Fruit fly (Drosophila melanogaster): Measurements from ENCODE around the gene CG42237.

Gene CG42237

DNA sequence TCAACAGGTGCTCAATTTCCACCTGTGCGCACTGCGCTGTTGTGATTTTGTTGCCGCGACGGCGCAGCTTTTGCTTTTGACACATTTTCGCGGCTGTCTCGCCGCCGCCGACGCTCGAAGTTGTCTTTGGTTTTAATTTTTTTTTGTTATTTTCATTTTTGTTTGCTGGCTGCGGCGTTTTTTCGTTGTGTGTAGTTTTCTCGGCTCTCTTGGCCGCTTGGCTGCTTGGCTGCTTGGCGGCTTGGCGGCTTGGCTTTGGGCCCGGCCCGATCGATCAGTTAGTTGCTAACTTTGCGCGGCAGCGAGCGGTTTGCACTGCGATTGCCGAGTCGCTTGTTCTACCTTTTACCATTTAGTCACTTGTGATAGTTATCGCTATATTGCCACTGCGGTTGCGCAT lies at the start of gene CG42237:
Gene CG42237 (plus strand): TSS at position 271 of the 400 bp plus-strand sequence.
- TF ChIP-seq woc (GFP tag; optimal IDR thresholded peaks at IDR 0.05) = no peak
- no peak for TF ChIP-seq fru (GFP tag; optimal IDR thresholded peaks at IDR 0.05)
- TF ChIP-seq GATAd (GFP tag; optimal IDR thresholded peaks at IDR 0.05) = no peak
- TF ChIP-seq Myc (optimal IDR thresholded peaks at IDR 0.05) = no peak
- no peak for TF ChIP-seq dsf (GFP tag; optimal IDR thresholded peaks at IDR 0.05; ENCODE audit: borderline replicate concordance)
- TF ChIP-seq ey (GFP tag; optimal IDR thresholded peaks at IDR 0.05) = no peak
- TF ChIP-seq jim (GFP tag; optimal IDR thresholded peaks at IDR 0.05) = no peak
- no peak for TF ChIP-seq Sp1 (GFP tag; optimal IDR thresholded peaks at IDR 0.05)
- no peak for TF ChIP-seq Hr83 (GFP tag; optimal IDR thresholded peaks at IDR 0.05; ENCODE audit: poor library complexity, severe bottlenecking)
- no peak for TF ChIP-seq Abd-B (GFP tag; optimal IDR thresholded peaks at IDR 0.05)
- no peak for TF ChIP-seq pan (optimal IDR thresholded peaks at IDR 0.05)

DNA sequence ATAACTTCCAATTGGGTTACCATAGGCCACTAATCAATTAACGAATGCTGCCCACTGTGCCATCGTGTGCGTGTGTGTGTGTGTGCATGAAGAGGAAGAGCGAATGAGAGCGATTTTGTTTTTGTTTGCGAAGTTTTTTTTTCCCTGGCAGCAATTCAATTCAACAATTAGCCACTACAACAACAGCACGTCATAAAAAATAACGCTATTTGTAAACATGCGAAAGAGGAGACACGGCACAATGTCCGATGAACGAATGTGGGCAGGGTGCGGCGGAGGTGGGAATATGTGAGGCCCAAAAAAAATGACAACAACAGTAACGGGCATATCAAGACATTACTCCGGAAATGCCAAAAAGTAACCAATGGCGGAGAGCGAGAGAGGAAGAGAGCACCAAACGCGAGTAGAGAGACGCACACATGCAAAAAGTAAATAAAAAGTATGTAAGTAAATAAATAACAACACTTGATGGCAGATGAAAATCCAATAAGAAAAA lies 27.6 kb upstream of the CG42237 start:
- TF ChIP-seq rgr (GFP tag; optimal IDR thresholded peaks at IDR 0.05) = no peak
- no peak for TF ChIP-seq brk (GFP tag; optimal IDR thresholded peaks at IDR 0.05)
- no peak for TF ChIP-seq dsf (GFP tag; optimal IDR thresholded peaks at IDR 0.05; ENCODE audit: borderline replicate concordance)
- TF ChIP-seq psq (GFP tag; optimal IDR thresholded peaks at IDR 0.05) = peak; percentile 91
- TF ChIP-seq Vsx2 (GFP tag; optimal IDR thresholded peaks at IDR 0.05; ENCODE audit: partially characterized antibody) = no peak
- TF ChIP-seq dl (GFP tag; optimal IDR thresholded peaks at IDR 0.05; ENCODE audit: insufficient read depth in 1 of 2, partially characterized antibody in 2 of 2) = peak in 1 of 2 experiments; percentile 38
- TF ChIP-seq h (GFP tag; optimal IDR thresholded peaks at IDR 0.05) = peak; percentile 23
- TF ChIP-seq jim (GFP tag; optimal IDR thresholded peaks at IDR 0.05) = peak; percentile 29
- TF ChIP-seq Rel (GFP tag; optimal IDR thresholded peaks at IDR 0.05) = no peak
- peak; percentile 30 for TF ChIP-seq Rel (tag; optimal IDR thresholded peaks at IDR 0.05)
- TF ChIP-seq fru (GFP tag; optimal IDR thresholded peaks at IDR 0.05) = peak; percentile 83
- no peak for TF ChIP-seq GATAd (GFP tag; optimal IDR thresholded peaks at IDR 0.05)
- TF ChIP-seq HLH106 (tag; optimal IDR thresholded peaks at IDR 0.05) = peak; percentile 8
- TF ChIP-seq CrebA (GFP tag; optimal IDR thresholded peaks at IDR 0.05; ENCODE audit: borderline replicate concordance) = no peak
- TF ChIP-seq Dfd (GFP tag; optimal IDR thresholded peaks at IDR 0.05) = peak; percentile 48
- peak; percentile 2 for TF ChIP-seq sage (GFP tag; optimal IDR thresholded peaks at IDR 0.05)
- TF ChIP-seq Hnf4 (GFP tag; optimal IDR thresholded peaks at IDR 0.05) = peak; percentile 30
- peak; percentile 53 for TF ChIP-seq Sp1 (GFP tag; optimal IDR thresholded peaks at IDR 0.05)
- no peak for TF ChIP-seq tai (GFP tag; optimal IDR thresholded peaks at IDR 0.05)

DNA sequence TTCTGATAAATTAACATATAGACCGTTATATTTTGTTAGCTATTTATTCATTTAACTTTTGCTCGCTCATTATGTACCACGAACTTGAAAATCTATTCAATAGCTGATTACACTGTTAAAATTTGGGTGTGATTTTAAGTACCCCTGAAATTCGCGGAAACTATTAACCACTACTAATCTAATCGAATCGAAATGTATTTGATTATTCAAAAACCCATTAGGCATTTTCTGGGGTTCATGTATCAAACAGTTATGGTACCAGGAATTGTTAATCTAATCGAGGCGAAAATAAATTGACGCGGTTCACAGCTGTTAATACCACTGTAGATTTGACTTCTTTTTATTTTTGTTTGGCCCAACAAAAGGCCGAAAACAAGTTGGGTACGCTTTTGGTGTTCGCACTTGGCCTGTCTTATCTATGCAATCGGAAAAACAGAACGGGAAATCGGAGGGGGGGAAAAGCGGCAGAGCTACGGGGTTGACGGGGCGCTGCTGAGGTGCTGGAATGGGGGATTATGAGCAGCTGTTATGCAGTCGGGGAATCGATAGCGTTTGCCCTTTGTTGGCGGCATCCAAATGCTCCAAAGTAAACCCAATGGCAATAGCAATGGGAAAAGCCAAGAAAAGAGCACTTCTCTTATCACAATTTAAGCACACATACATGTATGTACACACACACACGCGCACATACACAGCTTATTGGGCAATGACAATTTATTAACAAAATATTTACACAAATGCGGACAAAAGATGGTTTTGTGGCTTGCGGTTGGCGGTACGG lies 26.7 kb upstream of the CG42237 start:
- TF ChIP-seq dl (GFP tag; optimal IDR thresholded peaks at IDR 0.05; ENCODE audit: insufficient read depth in 1 of 2, partially characterized antibody in 2 of 2) = no peak
- TF ChIP-seq sv (GFP tag; optimal IDR thresholded peaks at IDR 0.05) = peak; percentile 18
- TF ChIP-seq CG9705 (GFP tag; optimal IDR thresholded peaks at IDR 0.05) = no peak
- TF ChIP-seq Hnf4 (GFP tag; optimal IDR thresholded peaks at IDR 0.05) = no peak
- peak in 1 of 2 experiments; percentile 0 for TF ChIP-seq foxo (GFP tag; optimal IDR thresholded peaks at IDR 0.05)
- no peak for TF ChIP-seq rgr (GFP tag; optimal IDR thresholded peaks at IDR 0.05)
- TF ChIP-seq Myc (optimal IDR thresholded peaks at IDR 0.05) = no peak
- TF ChIP-seq usp (GFP tag; optimal IDR thresholded peaks at IDR 0.05) = no peak
- TF ChIP-seq Jra (GFP tag; optimal IDR thresholded peaks at IDR 0.05) = no peak

DNA sequence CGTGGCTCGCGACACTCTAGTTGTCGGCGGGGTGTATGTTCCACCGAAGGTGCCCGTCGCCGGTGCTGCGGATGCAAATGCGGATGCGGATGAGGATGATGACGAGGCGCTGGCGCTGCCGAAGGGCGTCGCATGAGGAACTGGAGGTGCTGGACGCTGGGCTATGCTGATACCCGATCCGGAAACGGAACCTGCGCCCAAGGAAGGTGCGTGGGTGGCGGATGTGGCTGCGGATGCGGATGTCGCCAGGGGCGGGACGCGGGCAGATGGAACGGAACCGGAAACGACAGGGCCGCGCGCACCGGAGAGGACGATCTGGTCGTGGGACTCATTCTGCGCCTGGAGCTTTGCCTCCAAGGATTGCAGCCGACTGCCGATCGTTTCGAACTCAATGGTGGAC lies 25.6 kb upstream of the CG42237 start:
- TF ChIP-seq Vsx2 (GFP tag; optimal IDR thresholded peaks at IDR 0.05; ENCODE audit: partially characterized antibody) (no peak), CrebA (GFP tag; optimal IDR thresholded peaks at IDR 0.05; ENCODE audit: borderline replicate concordance) (no peak), HLH106 (tag; optimal IDR thresholded peaks at IDR 0.05) (no peak), lola (GFP tag; optimal IDR thresholded peaks at IDR 0.05) (no peak), CG32264 (GFP tag; optimal IDR thresholded peaks at IDR 0.05) (no peak), pan (optimal IDR thresholded peaks at IDR 0.05) (no peak), N (GFP tag; optimal IDR thresholded peaks at IDR 0.05) (no peak), dl (GFP tag; optimal IDR thresholded peaks at IDR 0.05; ENCODE audit: insufficient read depth in 1 of 2, partially characterized antibody in 2 of 2) (no peak), OdsH (GFP tag; optimal IDR thresholded peaks at IDR 0.05) (no peak), foxo (GFP tag; optimal IDR thresholded peaks at IDR 0.05) (no peak), dmrt93B (GFP tag; optimal IDR thresholded peaks at IDR 0.05) (no peak), sage (GFP tag; optimal IDR thresholded peaks at IDR 0.05) (no peak), woc (GFP tag; optimal IDR thresholded peaks at IDR 0.05) (no peak), Hr83 (GFP tag; optimal IDR thresholded peaks at IDR 0.05; ENCODE audit: poor library complexity, severe bottlenecking) (no peak), ey (GFP tag; optimal IDR thresholded peaks at IDR 0.05) (no peak), fru (GFP tag; optimal IDR thresholded peaks at IDR 0.05) (no peak), Hnf4 (GFP tag; optimal IDR thresholded peaks at IDR 0.05) (no peak), Dfd (GFP tag; optimal IDR thresholded peaks at IDR 0.05) (no peak), dsf (GFP tag; optimal IDR thresholded peaks at IDR 0.05; ENCODE audit: borderline replicate concordance) (no peak), psq (GFP tag; optimal IDR thresholded peaks at IDR 0.05) (no peak)

Measured in whole organism, wandering third instar larva.